Fruit fly (Drosophila melanogaster) ovary, adult (tissue): Measurements from ENCODE around the gene Tango1.

ENCODE experiments used
- CG17801 ChIP-seq: fragments of 200-800 bp; optimal IDR thresholded peaks from 2 replicates; lab custom pipeline; 2019; ENCODE audit warnings: missing biosample characterization, mild to moderate bottlenecking, missing genetic modification characterization, moderate library complexity; ENCODE audit not compliant: partially characterized antibody

Gene Tango1

DNA sequence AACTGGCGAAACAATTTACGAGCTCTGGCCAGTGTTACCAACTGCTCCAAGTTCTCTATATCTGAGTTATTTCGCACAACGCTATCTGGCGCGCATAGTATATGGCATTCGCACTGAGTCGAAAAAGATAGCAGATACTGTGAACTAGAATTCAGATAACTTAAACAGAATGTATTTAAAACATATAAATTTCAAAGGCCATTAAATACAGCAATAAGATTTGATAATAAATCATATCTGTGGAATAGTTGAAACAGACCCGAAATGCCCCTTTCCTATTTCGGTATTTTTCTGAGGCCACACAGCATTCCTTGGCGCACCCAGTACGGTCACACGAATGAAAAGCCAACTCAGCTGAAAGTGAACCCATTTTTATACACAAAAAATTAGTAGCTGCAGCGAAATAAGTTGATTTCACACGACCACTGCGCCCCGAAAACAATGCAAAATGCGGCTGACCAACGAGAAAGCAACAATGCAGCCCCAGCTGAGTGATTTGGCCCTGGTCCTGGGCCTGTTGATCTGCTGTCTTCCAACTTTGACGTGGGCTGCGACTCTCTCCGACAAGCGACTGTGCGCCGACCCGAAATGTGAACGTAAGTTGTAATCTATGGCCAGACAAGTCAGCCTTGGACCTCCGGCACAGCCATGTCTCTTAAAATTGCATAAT lies at the start of gene Tango1, which contains the start of gene CG31635:
Tango1 (plus strand) TSS at position 304 of the 670 bp plus-strand sequence.
CG31635 (minus strand) TSS at position 30 of the 670 bp plus-strand sequence.
- no peak for TF ChIP-seq CG17801 (GFP tag; lab: Kevin White, UChicago)

DNA sequence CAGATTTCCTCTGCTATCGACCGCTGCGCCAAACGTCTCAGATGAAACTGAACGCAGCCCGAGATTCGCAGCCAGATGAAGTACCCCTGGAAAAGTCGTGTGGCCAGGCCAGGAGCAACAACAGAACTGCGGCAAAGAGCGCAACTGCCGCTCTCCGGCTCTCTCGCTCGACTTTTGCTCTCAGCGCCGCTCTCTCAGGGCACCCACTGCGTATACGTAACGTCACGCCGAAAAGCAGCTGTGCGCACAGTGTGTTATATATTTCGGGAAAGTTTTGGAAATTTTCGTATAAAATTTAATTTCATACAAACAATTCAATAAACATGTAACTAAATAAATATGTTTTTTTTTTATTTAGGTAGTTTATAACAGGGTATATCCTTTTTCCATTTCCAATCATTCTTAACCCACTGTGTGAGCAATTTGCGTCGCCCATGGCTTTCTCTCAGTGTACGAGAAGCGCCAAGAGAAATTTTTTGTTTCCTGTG lies 48.1 kb upstream of the Tango1 start, which contains the start of gene Dpp10:
Dpp10 (minus strand) TSS at position 51 of the 488 bp plus-strand sequence.
- no peak for TF ChIP-seq CG17801 (GFP tag; lab: Kevin White, UChicago)

DNA sequence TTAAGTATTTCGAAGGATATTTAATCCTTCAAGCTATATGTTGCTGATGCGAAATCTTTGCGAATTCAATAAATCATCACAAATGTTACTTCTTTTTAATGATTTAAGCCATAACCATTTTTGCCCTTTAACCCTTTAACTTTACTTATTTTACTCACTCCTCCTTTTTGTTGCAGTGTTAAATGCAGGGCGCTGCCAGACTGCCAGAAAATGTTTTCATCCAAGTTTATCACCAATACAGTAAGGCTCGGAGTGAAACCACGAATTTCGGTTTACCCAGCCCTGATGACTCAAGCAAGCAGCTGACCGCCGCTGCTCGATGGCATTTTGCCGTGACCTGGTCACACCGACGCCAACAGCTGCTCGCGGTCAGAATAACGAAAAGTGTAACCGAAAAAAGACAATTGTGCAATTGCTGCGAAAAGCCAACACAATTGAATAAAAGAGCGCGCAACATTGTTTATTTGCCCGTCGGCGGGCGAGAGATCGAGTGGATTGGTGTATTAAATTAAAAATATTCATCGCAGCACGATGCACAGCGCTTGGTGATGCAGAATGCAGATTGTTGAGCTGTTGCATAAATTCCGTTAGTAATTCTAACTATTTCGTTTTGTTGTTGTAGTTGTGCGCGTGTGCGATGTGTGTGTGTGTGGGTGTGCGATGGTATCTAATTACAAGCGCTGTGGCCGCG lies 38.4 kb upstream of the Tango1 start, which contains the start of gene CG11050:
CG11050 (plus strand) TSS at position 329 of the 691 bp plus-strand sequence.
- peak; percentile 66 for TF ChIP-seq CG17801 (GFP tag; lab: Kevin White, UChicago)

- TF ChIP-seq CG17801 (GFP tag; lab: Kevin White, UChicago) = no peak
Observed at dm6 chr2L:6611374-6612005, 37.7 kb upstream of the Tango1 start.

DNA sequence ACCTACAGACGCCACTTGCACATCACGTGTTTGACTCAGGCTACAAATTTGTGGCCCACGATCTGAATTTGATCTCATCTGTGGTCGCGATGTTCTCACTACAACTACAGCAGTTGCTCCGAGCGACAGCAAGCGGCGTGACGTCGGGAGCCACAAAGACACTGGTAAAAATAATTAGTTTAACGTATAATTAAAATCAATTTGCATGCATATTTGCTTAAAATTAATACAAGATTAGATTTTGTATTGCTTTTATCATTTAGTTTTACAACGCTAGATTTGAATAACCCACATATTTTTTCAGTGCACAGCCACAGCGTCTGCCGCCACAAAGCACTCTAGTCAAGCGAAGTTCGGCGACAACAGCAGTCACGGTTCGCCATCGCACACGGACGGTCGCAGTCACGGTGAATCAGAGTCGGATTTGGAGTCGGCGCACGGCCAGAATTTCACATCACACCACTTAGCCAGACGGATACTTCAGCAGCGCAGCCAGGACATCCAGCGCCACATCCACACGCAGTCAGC lies 36.6 kb upstream of the Tango1 start:
- TF ChIP-seq CG17801 (GFP tag; lab: Kevin White, UChicago) = peak; percentile 100

- TF ChIP-seq CG17801 (GFP tag; lab: Kevin White, UChicago) = no peak
Observed at dm6 chr2L:6613156-6613555, 36.0 kb upstream of the Tango1 start.

DNA sequence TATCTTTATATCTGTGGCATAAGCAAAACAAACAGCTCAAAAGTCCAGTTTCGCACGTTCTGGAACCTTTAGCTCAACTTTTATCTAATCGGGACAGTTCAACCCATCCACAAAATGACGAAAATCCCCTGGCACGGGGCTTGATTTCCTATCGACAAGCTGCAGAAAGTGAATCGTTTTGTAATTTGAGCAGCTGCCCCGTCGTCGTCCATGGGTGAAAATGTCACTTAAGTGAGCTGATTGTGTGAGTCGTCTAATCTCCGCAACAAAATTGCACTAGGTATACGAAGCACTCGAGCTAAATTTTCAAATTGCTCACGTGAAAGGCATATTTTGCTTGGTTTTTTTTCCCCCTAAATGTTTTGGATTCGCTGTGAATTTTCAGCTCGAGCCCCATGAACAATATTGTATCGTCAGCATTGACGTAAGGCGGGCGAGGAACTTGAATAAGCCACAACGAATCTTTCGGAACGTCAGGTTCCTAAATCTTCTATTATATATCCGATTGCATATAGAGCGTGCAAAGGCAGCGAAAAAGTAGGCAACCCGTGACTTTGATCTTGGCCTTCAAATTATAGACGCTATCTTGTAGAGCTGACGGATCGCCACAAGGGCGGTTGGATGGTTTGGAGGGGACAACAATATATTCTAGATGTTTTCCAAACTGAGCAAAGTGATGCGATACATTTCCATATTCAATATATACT lies 34.8 kb upstream of the Tango1 start:
- no peak for TF ChIP-seq CG17801 (GFP tag; lab: Kevin White, UChicago)

- no peak for TF ChIP-seq CG17801 (GFP tag; lab: Kevin White, UChicago)
Observed at dm6 chr2L:6621600-6621999, 27.6 kb upstream of the Tango1 start, which contains the start of gene DIP-iota. Gene DIP-iota, minus strand, starts transcription at chr2L:6621700.

DNA sequence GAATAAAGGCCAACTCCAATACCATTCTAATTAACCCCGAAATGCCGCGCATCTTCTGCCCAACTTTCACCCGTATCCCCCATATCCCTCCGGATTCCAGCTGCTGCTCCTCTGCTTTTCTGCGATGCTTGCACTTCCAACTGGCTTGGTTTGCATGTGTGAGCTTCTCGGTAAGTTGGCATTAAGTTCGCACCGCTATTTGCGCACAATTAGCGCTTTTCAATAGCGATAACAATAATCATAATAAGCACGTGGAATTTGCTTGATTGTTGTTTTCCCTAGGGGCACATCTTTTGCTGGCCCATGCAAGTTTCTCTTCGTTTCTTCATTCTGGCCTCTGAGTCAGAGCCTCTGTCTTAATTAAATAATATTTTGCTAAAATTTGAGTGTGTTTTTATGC lies 27.2 kb upstream of the Tango1 start:
- TF ChIP-seq CG17801 (GFP tag; lab: Kevin White, UChicago) = peak; percentile 15

DNA sequence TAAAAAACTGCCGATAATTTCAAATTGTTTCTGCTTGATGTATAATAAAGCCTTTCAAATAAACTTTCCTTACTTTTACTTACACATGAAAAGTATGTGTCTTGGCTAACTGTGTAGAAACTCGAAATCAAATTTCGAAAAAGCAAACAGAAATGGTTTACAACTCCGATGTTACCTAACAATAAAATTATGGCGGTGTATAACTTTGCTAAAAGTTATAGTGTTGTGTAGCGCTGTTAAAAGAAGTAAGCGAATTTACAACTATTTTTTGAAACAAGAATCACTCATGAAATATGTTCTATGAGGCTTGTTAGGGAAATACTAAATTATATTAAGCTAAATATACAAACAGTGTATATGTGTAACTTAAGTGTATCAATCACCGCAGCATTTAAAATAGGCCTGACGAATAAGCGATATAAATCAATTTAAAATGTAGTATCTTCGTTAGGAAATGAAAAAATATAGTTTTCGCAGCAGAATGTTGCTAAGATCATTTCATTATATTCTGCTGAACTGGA lies 26.5 kb upstream of the Tango1 start, which contains the start of gene CG34345:
CG34345 (plus strand) TSS at position 471 of the 521 bp plus-strand sequence.
- no peak for TF ChIP-seq CG17801 (GFP tag; lab: Kevin White, UChicago)

dm6 chr2L:6632307-6632706 lies 16.9 kb upstream of the Tango1 start, which contains the start of gene Oatp26F:
Gene Oatp26F, minus strand, starts transcription at chr2L:6632407.
- no peak for TF ChIP-seq CG17801 (GFP tag; lab: Kevin White, UChicago)

dm6 chr2L:6643218-6643756 lies 5.9 kb upstream of the Tango1 start:
- TF ChIP-seq CG17801 (GFP tag; lab: Kevin White, UChicago) = no peak

dm6 chr2L:6644421-6645059 lies 4.6 kb upstream of the Tango1 start:
- TF ChIP-seq CG17801 (GFP tag; lab: Kevin White, UChicago) = peak; percentile 80
